Worm (Caenorhabditis elegans) whole organism, L1 larva: ENCODE results near the gene ostb-1.
A peak's percentile ranks its signal among the peaks of the same experiment; 100 is the strongest.

Experiments
- C34B4.2 ChIP-seq: sonication (generic microtip); optimal IDR thresholded peaks from 2 replicates; lab custom pipeline; 2017; ENCODE audit warnings: mild to moderate bottlenecking, missing genetic modification characterization, missing compliant biosample characterization
- Y116A8C.19 ChIP-seq: sonication (generic microtip); optimal IDR thresholded peaks from 2 replicates; lab custom pipeline; 2016; ENCODE audit warnings: missing compliant biosample characterization, missing genetic modification characterization, borderline replicate concordance
- aha-1 ChIP-seq: fragments of 150-350 bp; optimal IDR thresholded peaks from 2 replicates; lab custom pipeline; 2014; ENCODE audit warnings: missing biosample characterization, missing genetic modification characterization
- alr-1 ChIP-seq: fragments of 200-800 bp; sonication (Bioruptor generic); optimal IDR thresholded peaks from 2 replicates; lab custom pipeline; 2018; ENCODE audit warnings: borderline replicate concordance, mild to moderate bottlenecking, missing genetic modification characterization, missing compliant biosample characterization
- aly-2 ChIP-seq: fragments of 150-350 bp; optimal IDR thresholded peaks from 2 replicates; lab custom pipeline; 2014; ENCODE audit warnings: missing biosample characterization, missing genetic modification characterization
- ama-1 ChIP-seq: fragments of 150-350 bp; optimal IDR thresholded peaks from 2 replicates; lab custom pipeline; 2014
- ceh-8 ChIP-seq: fragments of 200-800 bp; sonication (Bioruptor generic); optimal IDR thresholded peaks from 2 replicates; lab custom pipeline; 2018; ENCODE audit warnings: mild to moderate bottlenecking, missing genetic modification characterization, moderate library complexity, missing compliant biosample characterization
- ceh-82 ChIP-seq, 3 experiments: fragments of 150-350 bp in 1 of 3; sonication (generic microtip) in 2 of 3; optimal IDR thresholded peaks; 2 replicates each; lab custom pipeline; 2014 to 2017; ENCODE audit warnings: missing biosample characterization in 3 of 3, missing genetic modification characterization in 3 of 3
- ces-1 ChIP-seq: fragments of 150-350 bp; optimal IDR thresholded peaks from 2 replicates; lab custom pipeline; 2014; ENCODE audit warnings: missing biosample characterization, missing genetic modification reagents, missing genetic modification characterization
- dsc-1 ChIP-seq: sonication (generic microtip); optimal IDR thresholded peaks from 2 replicates; lab custom pipeline; 2016; ENCODE audit warnings: mild to moderate bottlenecking, missing genetic modification characterization, missing compliant biosample characterization
- efl-1 ChIP-seq, 4 experiments: fragments of 150-350 bp; optimal IDR thresholded peaks in 3 of 4; peaks in 1 of 4; 1 replicate in 1 of 4; 2 replicates in 3 of 4; lab custom pipeline; 2014; ENCODE audit warnings: missing biosample characterization in 2 of 4, missing genetic modification characterization in 2 of 4, missing genetic modification reagents in 2 of 4
- ets-5 ChIP-seq: fragments of 200-800 bp; sonication (Bioruptor generic); IDR thresholded peaks from 2 replicates; pipeline ENCODE4 v1.3.6; 2022; ENCODE audit warnings: missing genetic modification characterization, missing compliant biosample characterization
- fkh-10 ChIP-seq: sonication (generic microtip); optimal IDR thresholded peaks from 2 replicates; lab custom pipeline; 2017; ENCODE audit warnings: missing biosample characterization, missing genetic modification reagents, missing genetic modification characterization
- fkh-4 ChIP-seq: sonication (generic microtip); optimal IDR thresholded peaks from 2 replicates; lab custom pipeline; 2016; ENCODE audit warnings: missing compliant biosample characterization, missing genetic modification characterization, borderline replicate concordance
- fkh-8 ChIP-seq: sonication (generic microtip); optimal IDR thresholded peaks from 2 replicates; lab custom pipeline; 2016; ENCODE audit warnings: mild to moderate bottlenecking, missing genetic modification characterization, missing compliant biosample characterization
- hlh-4 ChIP-seq: sonication (generic microtip); optimal IDR thresholded peaks from 2 replicates; lab custom pipeline; 2016; ENCODE audit warnings: mild to moderate bottlenecking, missing genetic modification characterization, missing compliant biosample characterization
- hpl-2 ChIP-seq: fragments of 150-350 bp; optimal IDR thresholded peaks from 2 replicates; lab custom pipeline; 2014; ENCODE audit warnings: missing biosample characterization, missing genetic modification reagents, missing genetic modification characterization
- lin-15B ChIP-seq: fragments of 150-350 bp; sonication (generic microtip); optimal IDR thresholded peaks from 3 replicates; lab custom pipeline; 2014; ENCODE audit warnings: missing biosample characterization, missing genetic modification characterization
- lir-3 ChIP-seq: sonication (generic microtip); optimal IDR thresholded peaks from 2 replicates; lab custom pipeline; 2016; ENCODE audit warnings: mild to moderate bottlenecking, missing genetic modification characterization, moderate library complexity, missing compliant biosample characterization; ENCODE audit not compliant: poor library complexity
- lsy-2 ChIP-seq, 2 experiments: fragments of 150-350 bp; optimal IDR thresholded peaks; 2 replicates each; lab custom pipeline; 2014; ENCODE audit warnings: missing biosample characterization in 2 of 2, missing genetic modification characterization in 2 of 2
- mef-2 ChIP-seq: fragments of 150-350 bp; optimal IDR thresholded peaks from 2 replicates; lab custom pipeline; 2014; ENCODE audit warnings: missing biosample characterization, missing genetic modification characterization
- mep-1 ChIP-seq: fragments of 150-350 bp; optimal IDR thresholded peaks from 2 replicates; lab custom pipeline; 2014; ENCODE audit warnings: missing biosample characterization, missing genetic modification characterization
- nhr-11 ChIP-seq: fragments of 150-350 bp; optimal IDR thresholded peaks from 2 replicates; lab custom pipeline; 2014; ENCODE audit warnings: missing biosample characterization, missing genetic modification characterization
- nhr-12 ChIP-seq: sonication (generic microtip); optimal IDR thresholded peaks from 2 replicates; lab custom pipeline; 2017; ENCODE audit warnings: missing biosample characterization, missing genetic modification characterization
- nhr-19 ChIP-seq: fragments of 200-800 bp; sonication (Bioruptor generic); conservative IDR thresholded peaks from 2 replicates; pipeline ENCODE4 v1.3.6; 2022; ENCODE audit warnings: missing genetic modification characterization, missing compliant biosample characterization
- nhr-47 ChIP-seq: sonication (generic microtip); optimal IDR thresholded peaks from 2 replicates; lab custom pipeline; 2016; ENCODE audit warnings: mild to moderate bottlenecking, missing genetic modification characterization, moderate library complexity, missing compliant biosample characterization
- nhr-85 ChIP-seq: sonication (generic microtip); peaks from one replicate; lab custom pipeline; 2016; ENCODE audit warnings: missing genetic modification characterization, inconsistent platforms, missing compliant biosample characterization
- sox-4 ChIP-seq: sonication (generic microtip); optimal IDR thresholded peaks from 2 replicates; lab custom pipeline; 2016; ENCODE audit warnings: missing genetic modification characterization, missing compliant biosample characterization
- sptf-1 ChIP-seq: fragments of 150-350 bp; optimal IDR thresholded peaks from 2 replicates; lab custom pipeline; 2014; ENCODE audit warnings: missing biosample characterization, missing genetic modification characterization
- sup-37 ChIP-seq: fragments of 200-800 bp; sonication (Bioruptor generic); optimal IDR thresholded peaks from 2 replicates; lab custom pipeline; 2018; ENCODE audit warnings: mild to moderate bottlenecking, missing genetic modification characterization, missing compliant biosample characterization
- swsn-7 ChIP-seq: sonication (generic microtip); optimal IDR thresholded peaks from 2 replicates; lab custom pipeline; 2016; ENCODE audit warnings: missing genetic modification characterization, missing compliant biosample characterization
- tbx-2 ChIP-seq: sonication (generic microtip); optimal IDR thresholded peaks from 2 replicates; lab custom pipeline; 2016; ENCODE audit warnings: missing genetic modification characterization, missing compliant biosample characterization
- vab-15 ChIP-seq: sonication (generic microtip); optimal IDR thresholded peaks from 2 replicates; lab custom pipeline; 2017; ENCODE audit warnings: missing genotype, mild to moderate bottlenecking, missing genetic modification characterization, missing compliant biosample characterization
- zag-1 ChIP-seq: fragments of 150-350 bp; optimal IDR thresholded peaks from 2 replicates; lab custom pipeline; 2014; ENCODE audit warnings: missing biosample characterization, missing genetic modification characterization
- ztf-4 ChIP-seq: fragments of 150-350 bp; optimal IDR thresholded peaks from 2 replicates; lab custom pipeline; 2014; ENCODE audit warnings: missing biosample characterization, missing genetic modification characterization

ostb-1 gene

DNA sequence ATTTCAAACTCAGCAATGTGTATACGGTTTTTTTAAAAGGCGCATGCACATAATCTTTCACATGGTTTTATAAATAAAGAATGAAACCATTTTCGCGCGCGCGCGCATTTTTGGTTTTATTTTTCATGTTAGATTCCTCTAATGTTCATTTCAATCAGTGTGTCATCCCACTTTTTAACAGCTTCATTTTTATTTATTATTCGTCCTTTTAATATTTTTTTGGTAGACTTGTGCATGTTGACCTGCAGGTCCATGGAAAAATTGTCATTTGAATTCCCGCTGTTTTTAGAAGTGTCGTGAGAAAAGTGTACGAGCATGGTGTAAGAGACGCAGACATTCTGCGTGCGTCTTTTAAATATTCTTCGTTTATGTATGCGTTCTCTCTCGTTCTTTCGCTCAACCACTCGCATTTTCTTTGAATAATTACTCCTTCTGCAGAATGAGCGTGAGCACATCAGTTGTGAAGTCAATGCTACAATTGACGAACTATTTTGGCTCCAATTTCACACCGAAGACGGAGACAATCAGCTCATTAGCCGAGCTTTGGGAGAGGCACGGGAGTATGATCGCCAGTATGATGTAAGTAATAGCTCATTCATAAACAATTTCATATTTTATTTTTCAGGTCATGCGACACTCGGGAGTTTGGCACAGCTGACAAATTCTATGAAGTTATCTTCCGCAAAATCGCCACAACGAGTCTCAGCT, 3.9 kb upstream of the ostb-1 start, which contains the start of gene lin-5 (continued):
- TF ChIP-seq ama-1 (lab: Kevin White, UChicago) (no peak), nhr-85 (no peak), fkh-10 (GFP tag; lab: Kevin White, UChicago) (no peak), alr-1 (peak; percentile 16), nhr-11 (tag; lab: Kevin White, UChicago) (no peak), lsy-2 (tag; optimal IDR thresholded peaks at IDR 0.05; lab: Kevin White, UChicago) (peak; percentile 66 to 79), sox-4 (no peak), mep-1 (peak; percentile 75), nhr-47 (tag; lab: Kevin White, UChicago) (peak; percentile 46), nhr-12 (no peak), ets-5 (GFP tag; lab: Robert Waterston, UW) (no peak), dsc-1 (no peak), vab-15 (tag; lab: Kevin White, UChicago) (no peak), hlh-4 (tag; lab: Kevin White, UChicago) (no peak), lir-3 (tag; lab: Kevin White, UChicago) (no peak), swsn-7 (tag; lab: Kevin White, UChicago) (peak; percentile 50), sptf-1 (tag; lab: Kevin White, UChicago) (no peak)
- TF ChIP-seq, all 84 proteins: peak for 23

DNA sequence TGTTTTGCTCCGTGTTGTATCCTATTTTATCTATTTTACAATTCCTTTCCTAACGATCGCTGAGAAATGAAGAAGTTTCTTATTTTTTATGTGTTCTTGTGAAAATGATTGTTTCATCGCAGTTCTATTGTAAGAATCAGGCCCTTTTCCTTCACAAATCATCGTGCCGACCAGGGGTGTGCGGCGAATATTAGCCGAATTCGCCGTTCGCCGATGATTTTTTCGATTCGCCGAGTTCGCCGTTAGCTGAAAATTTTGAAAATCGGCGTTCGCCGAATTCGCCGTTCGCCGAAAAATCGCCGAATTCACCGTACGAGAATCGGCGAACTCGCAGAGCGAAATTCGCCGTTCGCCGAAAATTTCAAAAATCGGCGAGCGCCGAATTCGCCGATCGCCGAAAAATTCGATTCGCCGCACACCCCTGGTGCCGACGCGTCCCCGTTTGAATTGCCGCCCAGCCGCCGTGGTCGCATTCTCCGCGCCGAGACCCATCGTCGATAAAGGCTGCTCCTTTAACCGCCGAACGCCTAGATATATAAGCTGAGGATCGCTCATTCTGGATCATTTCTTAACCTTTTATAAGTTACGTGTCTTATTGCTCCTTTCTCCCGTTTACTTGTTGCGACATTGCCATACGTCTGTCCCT, 704 bp upstream of the ostb-1 start:
- TF ChIP-seq lin-15B (tag; lab: Kevin White, UChicago) (peak; percentile 19), efl-1 (optimal IDR thresholded peaks at IDR 0.05; lab: Kevin White, UChicago) (peak in 1 of 2 experiments; percentile 23), efl-1 (GFP tag; optimal IDR thresholded peaks at IDR 0.05 in 1 of 2; lab: Kevin White, UChicago) (peak; percentile 54 to 89), fkh-4 (tag; lab: Kevin White, UChicago) (no peak), tbx-2 (tag; lab: Kevin White, UChicago) (no peak)

DNA sequence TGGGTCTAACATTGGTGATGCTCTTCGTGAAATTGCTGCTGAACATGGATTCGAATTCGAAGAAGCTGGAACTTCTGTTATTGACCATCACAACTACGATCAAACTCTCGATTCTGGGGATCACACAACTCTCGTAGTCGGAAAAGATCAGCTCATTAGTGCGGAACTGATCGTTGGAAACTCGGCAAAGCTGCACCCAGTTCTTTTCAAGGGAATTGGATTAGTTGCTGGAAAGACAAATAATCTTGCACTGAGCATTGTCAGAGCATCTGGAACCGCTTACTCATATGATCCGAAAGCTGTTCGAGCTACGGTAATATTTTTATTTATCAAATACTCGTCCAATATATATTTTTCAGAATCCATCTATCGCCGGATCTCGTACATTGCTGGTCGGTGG, 585 bp downstream of the ostb-1 start:
- TF ChIP-seq sptf-1 (tag; lab: Kevin White, UChicago): no peak
- TF ChIP-seq efl-1 (optimal IDR thresholded peaks at IDR 0.05; lab: Kevin White, UChicago): no peak
- peak in 1 of 2 experiments; percentile 62 for TF ChIP-seq efl-1 (GFP tag; optimal IDR thresholded peaks at IDR 0.05 in 1 of 2; lab: Kevin White, UChicago)
- TF ChIP-seq, all 84 proteins: peak for 1

DNA sequence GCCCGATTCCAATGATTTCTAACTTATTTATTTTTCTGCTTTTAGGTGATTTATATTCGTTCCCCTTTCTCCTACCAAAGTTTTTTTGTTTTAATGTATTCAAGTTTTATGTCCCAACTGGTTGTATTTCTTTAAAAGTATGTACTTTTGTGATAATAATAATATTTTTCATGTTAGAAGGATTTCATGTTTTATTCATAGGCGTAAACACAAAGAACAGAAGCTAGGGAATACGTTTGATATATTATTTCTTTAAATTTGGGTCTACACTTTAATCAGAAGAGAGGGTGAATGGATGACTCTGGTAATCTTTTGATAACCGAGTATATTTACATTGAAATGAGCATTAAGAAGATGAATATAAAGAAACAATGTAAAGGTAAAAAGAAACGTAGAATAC, 1.8 kb downstream of the ostb-1 start:
- TF ChIP-seq ces-1 (GFP tag; lab: Kevin White, UChicago) (no peak), vab-15 (tag; lab: Kevin White, UChicago) (no peak), aha-1 (tag; lab: Kevin White, UChicago) (no peak), zag-1 (tag; lab: Kevin White, UChicago) (no peak), nhr-19 (no peak), ceh-8 (no peak), ceh-82 (tag; optimal IDR thresholded peaks at IDR 0.05; lab: Kevin White, UChicago) (no peak), ztf-4 (tag; lab: Kevin White, UChicago) (no peak), fkh-8 (tag; lab: Kevin White, UChicago) (no peak), efl-1 (optimal IDR thresholded peaks at IDR 0.05; lab: Kevin White, UChicago) (no peak), efl-1 (GFP tag; optimal IDR thresholded peaks at IDR 0.05 in 1 of 2; lab: Kevin White, UChicago) (no peak), nhr-12 (no peak), lsy-2 (tag; optimal IDR thresholded peaks at IDR 0.05; lab: Kevin White, UChicago) (no peak), aly-2 (tag; lab: Kevin White, UChicago) (no peak), lin-15B (tag; lab: Kevin White, UChicago) (no peak), hpl-2 (GFP tag; lab: Kevin White, UChicago) (no peak), mef-2 (tag; lab: Kevin White, UChicago) (no peak), Y116A8C.19 (tag; lab: Kevin White, UChicago) (no peak), sptf-1 (tag; lab: Kevin White, UChicago) (no peak), C34B4.2 (no peak), sup-37 (GFP tag; lab: Kevin White, UChicago) (no peak)
